Worm (Caenorhabditis elegans): ENCODE data around the gene yars-2.
A peak's percentile ranks its signal among the peaks of the same experiment; 100 is the strongest.

yars-2 gene

DNA sequence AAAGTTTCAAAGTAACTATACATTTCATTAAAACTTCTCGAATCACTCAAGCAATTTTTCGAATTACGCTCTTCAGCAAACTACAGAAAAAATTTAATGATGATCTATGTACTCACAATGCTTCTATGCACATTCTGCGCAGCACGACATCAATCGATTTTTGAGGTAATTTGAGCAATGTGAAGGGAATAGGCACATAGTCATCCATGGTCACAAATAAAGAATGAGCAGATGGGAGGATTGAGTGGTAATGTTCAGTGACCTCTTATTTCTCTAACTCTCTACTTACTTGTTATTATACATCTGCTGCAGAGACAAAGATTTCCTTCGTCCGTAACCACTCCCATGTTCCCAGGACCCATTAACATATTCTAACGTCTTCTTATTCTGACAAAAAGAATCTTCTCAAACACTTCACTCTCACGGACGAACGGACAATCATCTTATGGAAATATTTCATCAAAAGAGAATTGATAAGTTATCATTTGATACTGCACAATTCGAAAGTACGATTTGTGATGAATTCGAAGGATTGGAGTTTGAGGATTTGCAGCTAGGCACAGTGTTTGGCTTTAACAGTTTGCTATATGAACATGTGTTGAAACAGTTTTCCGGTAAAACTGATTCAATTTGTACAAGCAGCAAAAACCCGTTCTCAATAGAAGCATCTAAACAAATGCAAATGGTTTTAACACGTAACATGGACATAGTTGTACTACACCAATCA lies 43.7 kb upstream of the yars-2 start, which contains the start of the genes fbxb-77 and Y17G9B.11:
TSS of gene fbxb-77 (minus strand) at position 229 of the 727 bp plus-strand sequence.
TSS of gene Y17G9B.11 (plus strand) at position 677 of the 727 bp plus-strand sequence.
- TF ChIP-seq ceh-8 (GFP tag; optimal IDR thresholded peaks at IDR 0.05) (no peak), elt-2 (tag; optimal IDR thresholded peaks at IDR 0.05) (no peak), zip-4 (GFP tag; optimal IDR thresholded peaks at IDR 0.05) (no peak), nhr-84 (tag; optimal IDR thresholded peaks at IDR 0.05) (no peak), nhr-76 (tag; optimal IDR thresholded peaks at IDR 0.05) (no peak), nhr-71 (tag; optimal IDR thresholded peaks at IDR 0.05) (no peak), unc-62 (GFP tag; optimal IDR thresholded peaks at IDR 0.05) (no peak), sox-4 (tag; optimal IDR thresholded peaks at IDR 0.05) (no peak), lsy-2 (tag; optimal IDR thresholded peaks at IDR 0.05) (no peak), swsn-7 (tag; optimal IDR thresholded peaks at IDR 0.05) (no peak), fkh-8 (tag; optimal IDR thresholded peaks at IDR 0.05) (no peak)

DNA sequence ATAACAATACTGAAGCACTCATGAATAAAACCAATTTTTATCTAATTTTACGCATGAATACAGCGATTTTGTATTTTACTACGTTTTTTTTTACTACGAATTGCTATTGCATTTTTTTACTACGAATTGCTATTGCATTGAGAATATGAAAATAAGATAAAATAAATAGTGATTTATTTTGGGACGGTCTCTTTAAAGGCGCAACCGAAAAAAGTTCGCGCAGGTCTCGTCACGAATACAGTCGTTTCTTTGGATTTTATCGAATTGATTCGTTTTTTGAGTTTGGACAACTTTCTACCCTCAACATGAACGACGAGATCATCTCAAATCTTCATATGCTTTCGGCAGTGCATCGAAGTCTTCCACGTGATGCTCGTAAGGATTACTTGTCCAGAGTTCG lies 39.4 kb upstream of the yars-2 start, which contains the start of gene Y17G9B.4:
TSS of gene Y17G9B.4 (plus strand) at position 306 of the 400 bp plus-strand sequence.
- TF ChIP-seq zag-1 (tag; optimal IDR thresholded peaks at IDR 0.05) = no peak
- no peak for TF ChIP-seq aha-1 (tag; optimal IDR thresholded peaks at IDR 0.05)
- no peak for TF ChIP-seq mab-9 (GFP tag; IDR thresholded peaks at IDR 0.05)
- TF ChIP-seq egl-13 (tag; optimal IDR thresholded peaks at IDR 0.05) = no peak
- no peak for TF ChIP-seq elt-3 (tag; optimal IDR thresholded peaks at IDR 0.05)
- no peak for TF ChIP-seq fos-1 (tag; optimal IDR thresholded peaks at IDR 0.05)
- TF ChIP-seq nhr-84 (tag; optimal IDR thresholded peaks at IDR 0.05) = no peak
- no peak for TF ChIP-seq rnt-1 (tag; optimal IDR thresholded peaks at IDR 0.05)
- no peak for TF ChIP-seq nhr-11 (tag; optimal IDR thresholded peaks at IDR 0.05)
- no peak for TF ChIP-seq lin-14 (GFP tag; optimal IDR thresholded peaks at IDR 0.05)
- TF ChIP-seq unc-30 (tag; optimal IDR thresholded peaks at IDR 0.05) = no peak
- TF ChIP-seq blmp-1 (tag; optimal IDR thresholded peaks at IDR 0.05) = no peak
- no peak for TF ChIP-seq nhr-12 (tag; optimal IDR thresholded peaks at IDR 0.05)
- no peak for TF ChIP-seq isw-1 (GFP tag; IDR thresholded peaks at IDR 0.05)
- no peak for TF ChIP-seq nhr-71 (tag; optimal IDR thresholded peaks at IDR 0.05)
- TF ChIP-seq unc-62 (GFP tag; optimal IDR thresholded peaks at IDR 0.05) = no peak
- no peak for TF ChIP-seq pag-3 (tag; optimal IDR thresholded peaks at IDR 0.05; ENCODE audit: borderline replicate concordance, insufficient read depth)

DNA sequence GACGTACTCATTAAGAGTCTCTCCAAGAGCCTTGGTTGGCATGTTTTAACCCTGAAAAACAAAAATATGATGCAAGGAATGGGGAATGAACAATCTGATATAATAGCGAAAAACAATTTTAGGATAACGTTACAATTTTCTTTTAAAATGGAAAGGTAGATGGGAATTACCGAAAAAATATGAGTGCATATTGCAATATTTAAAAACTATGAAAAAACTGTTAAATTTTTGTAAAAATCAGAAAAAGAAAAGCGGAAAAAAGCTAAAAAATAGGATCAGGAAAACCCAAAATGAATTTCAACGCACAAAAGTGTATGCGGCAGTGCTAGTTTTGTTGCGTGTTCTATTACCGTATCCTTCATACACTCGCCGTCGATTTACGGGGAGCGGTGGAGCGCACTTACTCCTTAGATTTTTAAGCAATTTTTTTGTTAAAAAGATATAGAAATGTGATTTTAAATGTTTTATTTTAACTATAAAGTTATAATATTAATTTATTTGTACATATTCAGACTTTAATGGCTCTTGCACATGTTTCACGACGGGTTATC lies 37.4 kb upstream of the yars-2 start, which contains the start of the genes rpl-20 and Y17G9B.5:
TSS of gene rpl-20 (minus strand) at position 51 of the 551 bp plus-strand sequence.
TSS of gene Y17G9B.5 (plus strand) at position 513 of the 551 bp plus-strand sequence.
- TF ChIP-seq C04F5.9 (tag; optimal IDR thresholded peaks at IDR 0.05) (peak; percentile 97), alr-1 (tag; optimal IDR thresholded peaks at IDR 0.05; ENCODE audit: borderline replicate concordance) (no peak), grh-1 (GFP tag; IDR thresholded peaks at IDR 0.05) (peak; percentile 100), blmp-1 (tag; optimal IDR thresholded peaks at IDR 0.05) (peak; percentile 94), efl-3 (GFP tag; optimal IDR thresholded peaks at IDR 0.05) (peak; percentile 98), elt-3 (tag; optimal IDR thresholded peaks at IDR 0.05) (peak; percentile 85 to 100 (median 100)), lin-35 (GFP tag; optimal IDR thresholded peaks at IDR 0.05) (peak; percentile 95 to 97), dpl-1 (GFP tag; optimal IDR thresholded peaks at IDR 0.05) (peak; percentile 94 to 96 (median 96)), irx-1 (tag; optimal IDR thresholded peaks at IDR 0.05) (peak; percentile 100), nhr-11 (tag; optimal IDR thresholded peaks at IDR 0.05) (peak; percentile 98), lir-3 (tag; optimal IDR thresholded peaks at IDR 0.05; ENCODE audit: poor library complexity) (peak; percentile 98), hlh-4 (tag; optimal IDR thresholded peaks at IDR 0.05) (peak; percentile 70), dsc-1 (tag; optimal IDR thresholded peaks at IDR 0.05) (peak; percentile 100), sox-4 (tag; optimal IDR thresholded peaks at IDR 0.05) (peak; percentile 98), zip-4 (GFP tag; optimal IDR thresholded peaks at IDR 0.05) (peak; percentile 98), nhr-85 (tag) (peak; percentile 100), ces-1 (GFP tag; optimal IDR thresholded peaks at IDR 0.05) (peak; percentile 81), fos-1 (tag; optimal IDR thresholded peaks at IDR 0.05) (peak; percentile 99), mab-9 (GFP tag; IDR thresholded peaks at IDR 0.05) (peak; percentile 99), mep-1 (tag; optimal IDR thresholded peaks at IDR 0.05) (peak; percentile 100), nhr-47 (tag; optimal IDR thresholded peaks at IDR 0.05) (peak; percentile 100), lin-15B (tag; optimal IDR thresholded peaks at IDR 0.05) (peak; percentile 100), tlp-1 (tag; optimal IDR thresholded peaks at IDR 0.05) (no peak), hlh-17 (GFP tag; optimal IDR thresholded peaks at IDR 0.05; ENCODE audit: borderline replicate concordance) (peak; percentile 73), lsy-2 (tag; optimal IDR thresholded peaks at IDR 0.05) (peak; percentile 100), aly-2 (tag; optimal IDR thresholded peaks at IDR 0.05) (peak; percentile 100), mef-2 (tag; optimal IDR thresholded peaks at IDR 0.05) (peak; percentile 97), ama-1 (optimal IDR thresholded peaks at IDR 0.05) (peak; percentile 95), nhr-77 (tag; optimal IDR thresholded peaks at IDR 0.05) (peak; percentile 100)

Data from whole organism, L1 larva.